Fruit fly (Drosophila melanogaster) S2 (cell line): ENCODE data around the gene CG13031.

Experiments
- CG8478 ChIP-seq: fragments of >200 bp; optimal IDR thresholded peaks from 2 replicates; lab custom pipeline; 2018
- CTCF ChIP-seq, 2 experiments: fragments of >200 bp; optimal IDR thresholded peaks; 2 replicates each; lab custom pipeline; 2018

Gene CG13031

dm6 chr3L:16746586-16747383 is 22.1 kb downstream of the CG13031 start:
- TF ChIP-seq CTCF (optimal IDR thresholded peaks at IDR 0.05; lab: Kevin White, UChicago) (no peak), CG8478 (lab: Kevin White, UChicago) (no peak)

- no peak for TF ChIP-seq CG8478 (lab: Kevin White, UChicago)
- TF ChIP-seq CTCF (optimal IDR thresholded peaks at IDR 0.05; lab: Kevin White, UChicago) = no peak
Measured at dm6 chr3L:16748343-16748742, 23.7 kb downstream of the CG13031 start.

- TF ChIP-seq CTCF (optimal IDR thresholded peaks at IDR 0.05; lab: Kevin White, UChicago) = no peak
- no peak for TF ChIP-seq CG8478 (lab: Kevin White, UChicago)
Measured at dm6 chr3L:16749726-16750125, 25.1 kb downstream of the CG13031 start.

dm6 chr3L:16750750-16751149 is 26.1 kb downstream of the CG13031 start:
- TF ChIP-seq CTCF (optimal IDR thresholded peaks at IDR 0.05; lab: Kevin White, UChicago) (no peak), CG8478 (lab: Kevin White, UChicago) (no peak)

- TF ChIP-seq CTCF (optimal IDR thresholded peaks at IDR 0.05; lab: Kevin White, UChicago) (no peak), CG8478 (lab: Kevin White, UChicago) (no peak)
Measured at dm6 chr3L:16751487-16752054, 26.9 kb downstream of the CG13031 start.

dm6 chr3L:16752402-16753096 is 27.9 kb downstream of the CG13031 start:
- TF ChIP-seq CG8478 (lab: Kevin White, UChicago) (no peak), CTCF (optimal IDR thresholded peaks at IDR 0.05; lab: Kevin White, UChicago) (no peak)

- TF ChIP-seq CTCF (optimal IDR thresholded peaks at IDR 0.05; lab: Kevin White, UChicago) (no peak), CG8478 (lab: Kevin White, UChicago) (no peak)
Measured at dm6 chr3L:16755189-16755588, 30.5 kb downstream of the CG13031 start, which contains the start of gene CG42852. Gene CG42852, plus strand, starts transcription at chr3L:16755489.

dm6 chr3L:16758504-16759109 is 33.9 kb downstream of the CG13031 start:
- TF ChIP-seq CTCF (optimal IDR thresholded peaks at IDR 0.05; lab: Kevin White, UChicago) = no peak
- TF ChIP-seq CG8478 (lab: Kevin White, UChicago) = no peak

- TF ChIP-seq CG8478 (lab: Kevin White, UChicago) = no peak
- TF ChIP-seq CTCF (optimal IDR thresholded peaks at IDR 0.05; lab: Kevin White, UChicago) = no peak
Measured at dm6 chr3L:16759483-16759882, 34.8 kb downstream of the CG13031 start.

dm6 chr3L:16760274-16760673 is 35.6 kb downstream of the CG13031 start:
- no peak for TF ChIP-seq CTCF (optimal IDR thresholded peaks at IDR 0.05; lab: Kevin White, UChicago)
- TF ChIP-seq CG8478 (lab: Kevin White, UChicago) = no peak

- TF ChIP-seq CG8478 (lab: Kevin White, UChicago) (no peak), CTCF (optimal IDR thresholded peaks at IDR 0.05; lab: Kevin White, UChicago) (no peak)
Measured at dm6 chr3L:16762203-16762997, 37.7 kb downstream of the CG13031 start.

- no peak for TF ChIP-seq CTCF (optimal IDR thresholded peaks at IDR 0.05; lab: Kevin White, UChicago)
- no peak for TF ChIP-seq CG8478 (lab: Kevin White, UChicago)
Measured at dm6 chr3L:16765647-16766628, 41.3 kb downstream of the CG13031 start, which contains the start of gene Nrt. Gene Nrt, plus strand, starts transcription at chr3L:16766072.

dm6 chr3L:16766901-16767300 is 42.2 kb downstream of the CG13031 start:
- TF ChIP-seq CG8478 (lab: Kevin White, UChicago) = no peak
- no peak for TF ChIP-seq CTCF (optimal IDR thresholded peaks at IDR 0.05; lab: Kevin White, UChicago)
